Worm (Caenorhabditis elegans) whole organism, young adult: Measurements from ENCODE around the gene srh-240.

ENCODE experiments used
- B0336.3 ChIP-seq: fragments of 200-800 bp; sonication (Bioruptor generic); IDR thresholded peaks from 2 replicates; pipeline ENCODE4 v1.3.6; 2022; ENCODE audit warnings: missing genetic modification characterization, missing compliant biosample characterization
- F22D6.2 ChIP-seq: sonication (generic microtip); optimal IDR thresholded peaks from 2 replicates; lab custom pipeline; 2016; ENCODE audit warnings: mild to moderate bottlenecking, missing genetic modification characterization, missing compliant biosample characterization
- Y67H2A.10 ChIP-seq: fragments of 200-800 bp; sonication (Bioruptor generic); conservative IDR thresholded peaks from 2 replicates; pipeline ENCODE4 v1.3.6; 2022; ENCODE audit warnings: missing genetic modification reagents, missing genetic modification characterization, missing compliant biosample characterization
- atf-7 ChIP-seq: sonication (generic microtip); optimal IDR thresholded peaks from 2 replicates; lab custom pipeline; 2017; ENCODE audit warnings: mild to moderate bottlenecking, missing genetic modification characterization, missing compliant biosample characterization
- athp-1 ChIP-seq: sonication (generic microtip); optimal IDR thresholded peaks from 2 replicates; lab custom pipeline; 2017; ENCODE audit warnings: mild to moderate bottlenecking, missing genetic modification characterization, missing compliant biosample characterization
- attf-5 ChIP-seq: fragments of 200-800 bp; sonication (Bioruptor generic); optimal IDR thresholded peaks from 2 replicates; lab custom pipeline; 2018; ENCODE audit warnings: mild to moderate bottlenecking, missing genetic modification characterization, missing compliant biosample characterization
- bed-1 ChIP-seq: fragments of 200-800 bp; sonication (Bioruptor generic); IDR thresholded peaks from 2 replicates; pipeline ENCODE4 v1.3.6; 2022; ENCODE audit warnings: missing genetic modification reagents, missing genetic modification characterization, missing compliant biosample characterization
- ceh-40 ChIP-seq: fragments of 200-800 bp; sonication (Bioruptor generic); IDR thresholded peaks from 2 replicates; pipeline ENCODE4 v1.3.6; 2022; ENCODE audit warnings: missing genetic modification characterization, missing compliant biosample characterization
- ceh-91 ChIP-seq: fragments of 200-800 bp; sonication (Bioruptor generic); IDR thresholded peaks from 2 replicates; pipeline ENCODE4 v1.3.6; 2022; ENCODE audit warnings: missing genetic modification reagents, missing genetic modification characterization, missing compliant biosample characterization
- chd-7 ChIP-seq: sonication (generic microtip); optimal IDR thresholded peaks from 2 replicates; lab custom pipeline; 2016; ENCODE audit warnings: mild to moderate bottlenecking, missing genetic modification characterization, moderate library complexity, missing compliant biosample characterization
- die-1 ChIP-seq: sonication (generic microtip); optimal IDR thresholded peaks from 2 replicates; lab custom pipeline; 2016; ENCODE audit warnings: missing genotype, mild to moderate bottlenecking, missing genetic modification characterization, missing compliant biosample characterization
- dpff-1 ChIP-seq: sonication (generic microtip); optimal IDR thresholded peaks from 2 replicates; lab custom pipeline; 2017; ENCODE audit warnings: mild to moderate bottlenecking, missing genetic modification characterization, missing compliant biosample characterization
- egl-18 ChIP-seq: fragments of 200-800 bp; sonication (Bioruptor generic); IDR thresholded peaks from 2 replicates; pipeline ENCODE4 v1.3.6; 2022; ENCODE audit warnings: missing genetic modification reagents, missing genetic modification characterization, missing compliant biosample characterization
- fkh-3 ChIP-seq: sonication (generic microtip); optimal IDR thresholded peaks from 2 replicates; lab custom pipeline; 2016; ENCODE audit warnings: mild to moderate bottlenecking, missing genetic modification characterization, missing compliant biosample characterization
- gei-17 ChIP-seq: fragments of 200-800 bp; sonication (Bioruptor generic); optimal IDR thresholded peaks from 2 replicates; lab custom pipeline; 2018; ENCODE audit warnings: mild to moderate bottlenecking, missing genetic modification characterization, missing compliant biosample characterization
- hlh-12 ChIP-seq: sonication (generic microtip); optimal IDR thresholded peaks from 2 replicates; lab custom pipeline; 2016; ENCODE audit warnings: missing genetic modification characterization, missing compliant biosample characterization
- lag-1 ChIP-seq: fragments of 200-800 bp; sonication (Bioruptor generic); IDR thresholded peaks from 2 replicates; pipeline ENCODE4 v1.3.6; 2022; ENCODE audit warnings: missing genetic modification reagents, missing genetic modification characterization, missing compliant biosample characterization
- lin-26 ChIP-seq: fragments of 200-800 bp; sonication (Bioruptor generic); IDR thresholded peaks from 2 replicates; pipeline ENCODE4 v1.3.6; 2022; ENCODE audit warnings: missing genetic modification reagents, missing genetic modification characterization, missing compliant biosample characterization
- lir-1 ChIP-seq: fragments of 200-800 bp; sonication (Bioruptor generic); conservative IDR thresholded peaks from 2 replicates; pipeline ENCODE4 v1.3.6; 2022; ENCODE audit warnings: missing genetic modification reagents, missing genetic modification characterization, missing compliant biosample characterization
- lsl-1 ChIP-seq: fragments of 200-800 bp; sonication (Bioruptor generic); optimal IDR thresholded peaks from 2 replicates; lab custom pipeline; 2018; ENCODE audit warnings: mild to moderate bottlenecking, missing genetic modification characterization, moderate library complexity, missing compliant biosample characterization
- madf-10 ChIP-seq: sonication (generic microtip); optimal IDR thresholded peaks from 2 replicates; lab custom pipeline; 2016; ENCODE audit warnings: mild to moderate bottlenecking, missing genetic modification characterization, missing compliant biosample characterization
- nhr-120 ChIP-seq: fragments of 200-800 bp; sonication (Bioruptor generic); IDR thresholded peaks from 2 replicates; pipeline ENCODE4 v1.3.6; 2022; ENCODE audit warnings: missing genetic modification characterization, missing compliant biosample characterization
- nhr-179 ChIP-seq: sonication (generic microtip); optimal IDR thresholded peaks from 2 replicates; lab custom pipeline; 2016; ENCODE audit warnings: mild to moderate bottlenecking, missing genetic modification characterization, missing compliant biosample characterization
- nhr-80 ChIP-seq: sonication (generic microtip); optimal IDR thresholded peaks from 2 replicates; lab custom pipeline; 2016; ENCODE audit warnings: missing genetic modification characterization, missing compliant biosample characterization
- nhr-90 ChIP-seq: sonication (generic microtip); optimal IDR thresholded peaks from 2 replicates; lab custom pipeline; 2016; ENCODE audit warnings: missing genotype, mild to moderate bottlenecking, missing genetic modification characterization, missing compliant biosample characterization
- rec-8 ChIP-seq, 2 experiments: sonication (generic microtip); optimal IDR thresholded peaks; 2 replicates each; lab custom pipeline; 2016; ENCODE audit warnings: mild to moderate bottlenecking in 2 of 2, missing genetic modification characterization in 2 of 2, missing genetic modification reagents in 2 of 2, missing genotype in 2 of 2, missing biosample characterization in 1 of 2, missing compliant biosample characterization in 1 of 2, moderate library complexity in 1 of 2
- snpc-1.1 ChIP-seq: sonication (generic microtip); optimal IDR thresholded peaks from 2 replicates; lab custom pipeline; 2017; ENCODE audit warnings: missing genetic modification characterization, mild to moderate bottlenecking, missing compliant biosample characterization, antibody characterized with exemption, moderate library complexity, missing genotype, missing genetic modification reagents; ENCODE audit not compliant: insufficient read depth
- tbp1 ChIP-seq: fragments of 200-800 bp; sonication (Bioruptor generic); optimal IDR thresholded peaks from 2 replicates; lab custom pipeline; 2018; ENCODE audit warnings: mild to moderate bottlenecking, missing genetic modification characterization, missing compliant biosample characterization
- xnd-1 ChIP-seq: sonication (generic microtip); optimal IDR thresholded peaks from 2 replicates; lab custom pipeline; 2016; ENCODE audit warnings: missing genotype, missing genetic modification reagents, missing genetic modification characterization, missing compliant biosample characterization
- zfh-2 ChIP-seq: fragments of 200-800 bp; sonication (Bioruptor generic); conservative IDR thresholded peaks from 2 replicates; pipeline ENCODE4 v1.3.6; 2022; ENCODE audit warnings: missing genetic modification reagents, missing genetic modification characterization, missing compliant biosample characterization
- ztf-22 ChIP-seq: fragments of 200-800 bp; sonication (Bioruptor generic); optimal IDR thresholded peaks from 2 replicates; lab custom pipeline; 2018; ENCODE audit warnings: mild to moderate bottlenecking, missing genetic modification characterization, moderate library complexity, missing compliant biosample characterization
- ztf-3 ChIP-seq: fragments of 200-800 bp; sonication (Bioruptor generic); optimal IDR thresholded peaks from 2 replicates; lab custom pipeline; 2018; ENCODE audit warnings: mild to moderate bottlenecking, missing genetic modification characterization, missing compliant biosample characterization

srh-240 gene

DNA sequence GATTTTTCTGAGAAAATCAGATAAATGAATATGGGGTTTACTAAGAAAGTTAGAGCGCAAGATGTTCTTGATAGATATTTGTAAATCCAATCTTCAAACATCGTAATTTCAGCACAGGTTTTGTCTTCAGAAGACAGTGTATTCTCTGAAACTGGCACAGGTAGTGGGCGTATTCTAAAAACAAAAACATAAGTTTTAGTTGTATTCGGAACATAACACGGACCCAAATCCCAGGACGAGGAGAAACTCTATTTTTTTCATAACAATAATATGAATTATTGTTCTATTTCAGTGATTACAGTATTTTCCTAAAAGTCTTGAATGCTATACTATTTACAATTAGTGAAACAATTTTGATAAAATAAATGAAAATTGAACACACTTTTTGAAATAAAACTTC is 28.5 kb upstream of the srh-240 start, which contains the start of gene srj-45:
srj-45 (minus strand) TSS at position 101 of the 400 bp plus-strand sequence.
- no peak for TF ChIP-seq chd-7 (tag; lab: Kevin White, UChicago)
- no peak for TF ChIP-seq egl-18 (GFP tag; lab: Robert Waterston, UW)
- no peak for TF ChIP-seq athp-1 (tag; lab: Kevin White, UChicago)
- no peak for TF ChIP-seq lsl-1 (GFP tag; lab: Kevin White, UChicago)
- TF ChIP-seq hlh-12 (tag; lab: Kevin White, UChicago): no peak
- no peak for TF ChIP-seq rec-8 (tag; optimal IDR thresholded peaks at IDR 0.05; lab: Kevin White, UChicago)
- TF ChIP-seq ceh-91 (GFP tag; lab: Robert Waterston, UW): no peak
- no peak for TF ChIP-seq ztf-3 (GFP tag; lab: Kevin White, UChicago)
- no peak for TF ChIP-seq nhr-120 (GFP tag; lab: Robert Waterston, UW)
- no peak for TF ChIP-seq die-1 (tag; lab: Kevin White, UChicago)
- TF ChIP-seq xnd-1 (tag; lab: Kevin White, UChicago): no peak
- no peak for TF ChIP-seq madf-10 (tag; lab: Kevin White, UChicago)
- no peak for TF ChIP-seq Y67H2A.10 (GFP tag; lab: Robert Waterston, UW)
- TF ChIP-seq F22D6.2: no peak
- TF ChIP-seq zfh-2 (GFP tag; lab: Robert Waterston, UW): no peak
- no peak for TF ChIP-seq lin-26 (GFP tag; lab: Robert Waterston, UW)
- TF ChIP-seq, all 124 proteins: peak for 0

DNA sequence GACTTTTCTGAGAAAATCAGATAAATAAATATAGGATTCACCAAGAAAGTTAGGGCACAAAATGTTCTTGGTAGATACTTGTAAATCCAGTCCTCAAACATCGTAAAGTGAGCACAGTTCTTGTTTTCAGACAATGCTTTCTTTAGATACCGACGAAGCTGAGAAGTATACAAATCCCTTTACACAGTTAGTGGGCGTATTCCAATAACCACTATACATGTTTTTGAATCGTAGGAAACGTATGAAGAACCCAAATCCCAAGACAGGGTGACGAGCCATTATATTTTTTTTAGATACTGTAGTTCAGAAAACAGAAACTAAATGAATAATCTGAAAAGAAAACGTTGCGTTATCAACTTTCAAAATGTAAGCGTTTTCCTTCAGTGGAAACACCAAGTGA is 19.2 kb upstream of the srh-240 start, which contains the start of gene srj-44:
srj-44 (minus strand) TSS at position 101 of the 400 bp plus-strand sequence.
- no peak for TF ChIP-seq ztf-22 (GFP tag; lab: Kevin White, UChicago)
- TF ChIP-seq bed-1 (GFP tag; lab: Robert Waterston, UW): no peak
- no peak for TF ChIP-seq zfh-2 (GFP tag; lab: Robert Waterston, UW)
- no peak for TF ChIP-seq nhr-179 (tag; lab: Kevin White, UChicago)

DNA sequence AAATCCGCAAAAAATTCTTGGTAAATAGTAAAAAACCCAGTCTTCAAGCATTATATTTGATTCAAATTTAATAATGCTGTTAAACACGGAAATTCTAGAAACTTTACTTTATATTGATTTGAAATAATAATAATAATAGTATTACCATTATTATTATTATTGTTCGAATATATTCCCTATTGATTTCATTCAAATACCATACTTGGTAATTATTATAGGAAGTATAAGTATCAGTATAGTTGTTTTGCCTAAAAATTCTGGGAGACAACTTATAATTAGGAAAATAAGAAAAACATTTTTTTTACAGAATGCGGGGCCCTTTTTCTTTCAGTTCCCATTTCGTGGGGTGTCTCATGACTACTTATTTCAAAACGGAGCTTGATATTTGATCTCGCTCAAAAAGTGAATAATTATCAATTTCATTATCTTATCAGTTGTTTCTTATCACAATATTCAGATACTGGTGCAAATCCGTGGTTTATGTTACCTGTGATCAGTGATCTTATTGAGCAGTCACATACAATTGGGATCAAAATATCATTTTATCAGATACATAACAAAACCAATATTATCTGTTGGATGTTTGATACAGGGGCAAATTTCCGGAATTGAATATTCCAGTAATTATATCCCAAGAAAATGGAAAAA is 16.6 kb upstream of the srh-240 start, which contains the start of gene srj-49:
srj-49 (minus strand) TSS at position 51 of the 648 bp plus-strand sequence.
- TF ChIP-seq bed-1 (GFP tag; lab: Robert Waterston, UW) (no peak), lir-1 (GFP tag; lab: Robert Waterston, UW) (no peak), ceh-40 (GFP tag; lab: Robert Waterston, UW) (no peak), lag-1 (no peak), snpc-1.1 (tag; lab: Kevin White, UChicago) (no peak), tbp1 (GFP tag; lab: Kevin White, UChicago) (no peak), fkh-3 (tag; lab: Kevin White, UChicago) (no peak), B0336.3 (GFP tag; lab: Robert Waterston, UW) (no peak), atf-7 (no peak), nhr-90 (tag; lab: Kevin White, UChicago) (no peak), dpff-1 (tag; lab: Kevin White, UChicago) (no peak), Y67H2A.10 (GFP tag; lab: Robert Waterston, UW) (no peak), attf-5 (no peak)

DNA sequence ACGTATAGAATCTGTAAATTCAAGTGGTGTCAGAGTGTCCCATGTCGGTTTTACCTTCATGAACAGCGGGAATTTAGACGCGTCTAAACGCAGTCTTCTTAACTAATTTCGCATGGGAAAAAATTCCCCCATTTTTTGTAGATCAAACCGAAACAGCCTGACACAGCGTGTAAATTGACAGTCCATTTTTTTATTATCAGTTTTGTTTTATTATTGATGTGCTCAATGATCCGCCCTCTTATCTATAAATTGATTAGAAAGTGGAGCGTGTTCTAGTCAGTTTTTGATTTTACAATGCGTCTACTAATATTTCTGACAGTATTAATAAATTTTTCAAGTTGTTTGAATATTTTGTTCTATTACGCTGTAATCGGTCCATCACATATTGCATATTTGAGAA is 15.9 kb upstream of the srh-240 start, which contains the start of gene ugt-53:
ugt-53 (plus strand) TSS at position 273 of the 400 bp plus-strand sequence.
- TF ChIP-seq atf-7: no peak
- TF ChIP-seq gei-17 (GFP tag; lab: Kevin White, UChicago): no peak
- TF ChIP-seq nhr-80 (tag; lab: Kevin White, UChicago): peak; percentile 48
